Worm (Caenorhabditis elegans): ENCODE data around the gene C45G9.4.

DNA sequence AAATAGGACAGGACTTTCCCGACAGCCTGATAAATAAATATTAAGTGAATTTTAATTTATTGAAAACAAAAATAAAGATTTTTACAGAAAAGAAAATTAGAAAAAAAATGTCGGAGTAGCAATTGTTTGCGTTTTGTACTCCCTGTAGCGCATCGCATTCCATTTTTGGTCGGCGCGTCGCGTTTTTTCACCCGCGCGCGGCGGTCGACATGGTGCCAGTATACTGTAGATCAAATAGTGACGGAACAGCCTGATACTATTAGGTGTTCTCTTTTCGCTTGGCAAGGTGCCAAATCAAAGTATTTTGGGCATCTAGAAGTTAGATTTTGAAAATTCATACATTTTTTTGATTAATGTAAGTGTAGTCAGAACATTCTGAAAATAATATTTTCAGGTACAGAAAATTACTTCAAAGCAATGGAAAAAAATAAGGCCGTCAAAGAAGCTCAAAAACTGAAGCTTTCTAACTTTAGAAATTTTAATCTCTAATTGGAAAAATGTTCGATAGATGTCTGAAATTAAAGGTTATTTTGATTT, 36.3 kb downstream of the C45G9.4 start:
- TF ChIP-seq blmp-1 (tag; optimal IDR thresholded peaks at IDR 0.05) (no peak), nhr-28 (tag; optimal IDR thresholded peaks at IDR 0.05) (no peak), elt-3 (tag; optimal IDR thresholded peaks at IDR 0.05) (no peak)

Data from whole organism, mixed stage, embryonic.